Fruit fly (Drosophila melanogaster) whole organism: ENCODE results near the gene CG9641.

Source experiments
- CG8478 ChIP-seq: fragments of >200 bp; optimal IDR thresholded peaks from 2 replicates; lab custom pipeline; 2018; ENCODE audit warnings: inconsistent platforms
- Dll ChIP-seq: fragments of >200 bp; optimal IDR thresholded peaks from 2 replicates; lab custom pipeline; 2017
- EcR ChIP-seq, 2 experiments: fragments of >200 bp; optimal IDR thresholded peaks; 2 replicates each; lab custom pipeline; 2017; ENCODE audit warnings: missing biosample characterization in 2 of 2, missing genetic modification characterization in 2 of 2, missing genetic modification reagents in 2 of 2
- pan ChIP-seq: fragments of >200 bp; optimal IDR thresholded peaks from 2 replicates; lab custom pipeline; 2017
- psq ChIP-seq: fragments of >200 bp; optimal IDR thresholded peaks from 2 replicates; lab custom pipeline; 2017
- usp ChIP-seq: fragments of >200 bp; optimal IDR thresholded peaks from 2 replicates; lab custom pipeline; 2017; ENCODE audit warnings: missing biosample characterization, missing genetic modification characterization, mixed read lengths

The CG9641 gene

dm6 chr2L:2999609-3000008, 22.9 kb upstream of the CG9641 start:
- TF ChIP-seq Dll (lab: Kevin White, UChicago): no peak
- no peak for TF ChIP-seq CG8478 (lab: Kevin White, UChicago)
- no peak for TF ChIP-seq EcR (GFP tag; optimal IDR thresholded peaks at IDR 0.05; lab: Kevin White, UChicago)
- TF ChIP-seq usp (GFP tag; lab: Kevin White, UChicago): no peak
- no peak for TF ChIP-seq psq
- TF ChIP-seq pan: no peak

- TF ChIP-seq psq: no peak
- no peak for TF ChIP-seq Dll (lab: Kevin White, UChicago)
- no peak for TF ChIP-seq CG8478 (lab: Kevin White, UChicago)
- no peak for TF ChIP-seq EcR (GFP tag; optimal IDR thresholded peaks at IDR 0.05; lab: Kevin White, UChicago)
- TF ChIP-seq pan: no peak
- no peak for TF ChIP-seq usp (GFP tag; lab: Kevin White, UChicago)
Measured at dm6 chr2L:2999113-2999512, 22.5 kb upstream of the CG9641 start, which contains the start of gene Ccdc85. TSS of gene Ccdc85 (plus strand) at chr2L:2999286.

- no peak for TF ChIP-seq Dll (lab: Kevin White, UChicago)
- TF ChIP-seq EcR (GFP tag; optimal IDR thresholded peaks at IDR 0.05; lab: Kevin White, UChicago): no peak
- TF ChIP-seq psq: no peak
- no peak for TF ChIP-seq CG8478 (lab: Kevin White, UChicago)
- no peak for TF ChIP-seq pan
- no peak for TF ChIP-seq usp (GFP tag; lab: Kevin White, UChicago)
Measured at dm6 chr2L:2993702-2994101, 17.0 kb upstream of the CG9641 start.

- TF ChIP-seq pan: no peak
- peak; percentile 11 for TF ChIP-seq CG8478 (lab: Kevin White, UChicago)
Measured at dm6 chr2L:2993236-2993635, 16.6 kb upstream of the CG9641 start.

- no peak for TF ChIP-seq Dll (lab: Kevin White, UChicago)
- TF ChIP-seq CG8478 (lab: Kevin White, UChicago): no peak
- no peak for TF ChIP-seq psq
- TF ChIP-seq EcR (GFP tag; optimal IDR thresholded peaks at IDR 0.05; lab: Kevin White, UChicago): no peak
- no peak for TF ChIP-seq usp (GFP tag; lab: Kevin White, UChicago)
- no peak for TF ChIP-seq pan
Measured at dm6 chr2L:2992664-2993174, 16.1 kb upstream of the CG9641 start, which contains the start of the genes okr and CG3558. TSS of gene okr (minus strand) at chr2L:2992759. TSS of gene CG3558 (plus strand) at chr2L:2992870.

- no peak for TF ChIP-seq CG8478 (lab: Kevin White, UChicago)
- no peak for TF ChIP-seq EcR (GFP tag; optimal IDR thresholded peaks at IDR 0.05; lab: Kevin White, UChicago)
- no peak for TF ChIP-seq usp (GFP tag; lab: Kevin White, UChicago)
- TF ChIP-seq Dll (lab: Kevin White, UChicago): no peak
- TF ChIP-seq psq: no peak
- no peak for TF ChIP-seq pan
Measured at dm6 chr2L:2987681-2988381, 11.2 kb upstream of the CG9641 start, which contains the start of the genes Chd1 and Bem46. TSS of gene Chd1 (minus strand) at chr2L:2987723. TSS of gene Bem46 (plus strand) at chr2L:2988116.

- no peak for TF ChIP-seq CG8478 (lab: Kevin White, UChicago)
- TF ChIP-seq psq: no peak
- TF ChIP-seq usp (GFP tag; lab: Kevin White, UChicago): no peak
- TF ChIP-seq Dll (lab: Kevin White, UChicago): no peak
- TF ChIP-seq EcR (GFP tag; optimal IDR thresholded peaks at IDR 0.05; lab: Kevin White, UChicago): no peak
Measured at dm6 chr2L:2986776-2987175, 10.1 kb upstream of the CG9641 start.

- TF ChIP-seq CG8478 (lab: Kevin White, UChicago) (no peak), Dll (lab: Kevin White, UChicago) (no peak), usp (GFP tag; lab: Kevin White, UChicago) (no peak), psq (no peak), EcR (GFP tag; optimal IDR thresholded peaks at IDR 0.05; lab: Kevin White, UChicago) (no peak), pan (no peak)
Measured at dm6 chr2L:2979091-2979490, 2.4 kb upstream of the CG9641 start, which contains the start of gene CG9643. TSS of gene CG9643 (minus strand) at chr2L:2979288.

dm6 chr2L:2972439-2972936, 4.2 kb downstream of the CG9641 start, which contains the start of the genes Rrp1 and gammaTub23C:
TSS of gene Rrp1 (minus strand) at chr2L:2972508.
TSS of gene gammaTub23C (plus strand) at chr2L:2972891.
- TF ChIP-seq CG8478 (lab: Kevin White, UChicago) (no peak), usp (GFP tag; lab: Kevin White, UChicago) (no peak), psq (no peak), EcR (GFP tag; optimal IDR thresholded peaks at IDR 0.05; lab: Kevin White, UChicago) (no peak), Dll (lab: Kevin White, UChicago) (no peak)

dm6 chr2L:2969438-2969837, 7.2 kb downstream of the CG9641 start, which contains the start of gene Ts:
TSS of gene Ts (minus strand) at chr2L:2969638.
- no peak for TF ChIP-seq psq
- TF ChIP-seq EcR (GFP tag; optimal IDR thresholded peaks at IDR 0.05; lab: Kevin White, UChicago): no peak
- no peak for TF ChIP-seq usp (GFP tag; lab: Kevin White, UChicago)
- no peak for TF ChIP-seq pan
- TF ChIP-seq Dll (lab: Kevin White, UChicago): no peak
- TF ChIP-seq CG8478 (lab: Kevin White, UChicago): no peak

dm6 chr2L:2966917-2967316, 9.7 kb downstream of the CG9641 start:
- no peak for TF ChIP-seq pan
- TF ChIP-seq usp (GFP tag; lab: Kevin White, UChicago): no peak
- TF ChIP-seq Dll (lab: Kevin White, UChicago): no peak
- TF ChIP-seq CG8478 (lab: Kevin White, UChicago): no peak
- no peak for TF ChIP-seq psq
- TF ChIP-seq EcR (GFP tag; optimal IDR thresholded peaks at IDR 0.05; lab: Kevin White, UChicago): no peak

dm6 chr2L:2958858-2959257, 17.8 kb downstream of the CG9641 start:
- no peak for TF ChIP-seq psq
- no peak for TF ChIP-seq EcR (GFP tag; optimal IDR thresholded peaks at IDR 0.05; lab: Kevin White, UChicago)
- TF ChIP-seq CG8478 (lab: Kevin White, UChicago): no peak
- TF ChIP-seq usp (GFP tag; lab: Kevin White, UChicago): no peak
